Worm (Caenorhabditis elegans): Measurements from ENCODE around the gene srj-19.
"Not testable (repeated sequence)": the region's sequence is repeated elsewhere in the genome, so short reads cannot be mapped to it uniquely, and the experiment has no call there.

The srj-19 gene

ce11 chrV:2573881-2574280 lies 3.3 kb upstream of the srj-19 start, which contains the start of gene nhr-290:
nhr-290 (plus strand) TSS chrV:2574181.
- TF ChIP-seq ham-2 (GFP tag; optimal IDR thresholded peaks at IDR 0.05) (no peak), ces-1 (GFP tag; optimal IDR thresholded peaks at IDR 0.05) (no peak), nhr-237 (tag; optimal IDR thresholded peaks at IDR 0.05) (no peak), lsy-2 (tag; optimal IDR thresholded peaks at IDR 0.05) (no peak), blmp-1 (tag; optimal IDR thresholded peaks at IDR 0.05) (no peak), cnd-1 (tag; optimal IDR thresholded peaks at IDR 0.05) (no peak), elt-3 (tag; optimal IDR thresholded peaks at IDR 0.05) (no peak), M03D4.4 (tag; optimal IDR thresholded peaks at IDR 0.05) (no peak), mab-5 (tag; optimal IDR thresholded peaks at IDR 0.05) (no peak), hlh-1 (tag; optimal IDR thresholded peaks at IDR 0.05) (no peak), zip-8 (tag; optimal IDR thresholded peaks at IDR 0.05) (no peak), bed-3 (GFP tag; optimal IDR thresholded peaks at IDR 0.05) (no peak), flh-1 (GFP tag; optimal IDR thresholded peaks at IDR 0.05) (no peak), snpc-4 (tag; optimal IDR thresholded peaks at IDR 0.05) (no peak), sem-2 (GFP tag; optimal IDR thresholded peaks at IDR 0.05) (no peak), nhr-76 (tag; optimal IDR thresholded peaks at IDR 0.05) (no peak), pha-4 (tag; optimal IDR thresholded peaks at IDR 0.05) (no peak), nhr-2 (tag; optimal IDR thresholded peaks at IDR 0.05) (no peak), nhr-28 (tag; optimal IDR thresholded peaks at IDR 0.05) (no peak), elt-1 (tag; optimal IDR thresholded peaks at IDR 0.05; ENCODE audit: borderline replicate concordance, insufficient read depth) (no peak)

- TF ChIP-seq blmp-1 (tag; optimal IDR thresholded peaks at IDR 0.05): no peak
- TF ChIP-seq ceh-83 (GFP tag; optimal IDR thresholded peaks at IDR 0.05): no peak
- TF ChIP-seq M03D4.4 (tag; optimal IDR thresholded peaks at IDR 0.05): no peak
- no peak for TF ChIP-seq mls-2 (tag; optimal IDR thresholded peaks at IDR 0.05)
- no peak for TF ChIP-seq nhr-237 (tag; optimal IDR thresholded peaks at IDR 0.05)
- TF ChIP-seq ham-2 (GFP tag; optimal IDR thresholded peaks at IDR 0.05): no peak
- no peak for TF ChIP-seq elt-3 (tag; optimal IDR thresholded peaks at IDR 0.05)
- TF ChIP-seq ztf-11 (tag; optimal IDR thresholded peaks at IDR 0.05): no peak
- TF ChIP-seq lin-13 (tag; optimal IDR thresholded peaks at IDR 0.05): no peak
- TF ChIP-seq nhr-76 (tag; optimal IDR thresholded peaks at IDR 0.05): no peak
- no peak for TF ChIP-seq elt-1 (tag; optimal IDR thresholded peaks at IDR 0.05; ENCODE audit: borderline replicate concordance, insufficient read depth)
- no peak for TF ChIP-seq zip-8 (tag; optimal IDR thresholded peaks at IDR 0.05)
- no peak for TF ChIP-seq lin-32 (GFP tag; optimal IDR thresholded peaks at IDR 0.05)
- no peak for TF ChIP-seq pha-4 (tag; optimal IDR thresholded peaks at IDR 0.05)
Observed at ce11 chrV:2573108-2573507, 2.6 kb upstream of the srj-19 start, which contains the start of gene srj-20. srj-20 (minus strand) TSS chrV:2573208.

DNA sequence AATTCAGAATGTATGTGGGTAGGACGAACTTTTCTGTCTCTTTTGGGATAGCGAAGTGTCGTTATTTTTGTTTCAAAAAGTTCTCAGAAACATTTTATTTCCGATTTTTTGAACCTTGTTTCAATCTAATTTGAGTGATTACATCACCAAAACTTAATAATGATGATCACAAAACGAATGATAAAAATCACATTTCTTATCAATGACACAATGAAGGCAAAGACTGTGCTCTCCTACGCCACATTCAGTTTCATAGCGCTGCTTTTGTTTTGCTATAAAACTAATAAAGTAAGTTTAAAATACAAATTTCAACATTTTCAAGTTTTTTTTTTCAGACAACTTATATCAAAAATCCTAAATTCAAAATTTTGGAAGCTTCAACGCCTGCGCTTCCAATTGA lies 5.0 kb downstream of the srj-19 start, which contains the start of gene Y45G12C.1:
TSS of gene Y45G12C.1 (plus strand) at position 159 of the 400 bp plus-strand sequence.
- TF ChIP-seq zip-8 (tag; optimal IDR thresholded peaks at IDR 0.05): no peak
- no peak for TF ChIP-seq M03D4.4 (tag; optimal IDR thresholded peaks at IDR 0.05)

ce11 chrV:2561390-2561789 lies 9.2 kb downstream of the srj-19 start, which contains the start of gene gst-10:
gst-10 (plus strand) TSS chrV:2561690.
- not testable (repeated sequence) for TF ChIP-seq pha-4 (tag; optimal IDR thresholded peaks at IDR 0.05); tbx-8 (GFP tag; optimal IDR thresholded peaks at IDR 0.05); flh-1 (GFP tag; optimal IDR thresholded peaks at IDR 0.05)

ce11 chrV:2536309-2536708 lies 34.2 kb downstream of the srj-19 start, which contains the start of gene Y45G12C.10:
Y45G12C.10 (minus strand) TSS chrV:2536409.
- TF ChIP-seq hlh-1, mab-5, ztf-11 (tag; optimal IDR thresholded peaks at IDR 0.05): not testable (repeated sequence)
